Worm (Caenorhabditis elegans) whole organism, L1 larva: Measurements from ENCODE around the gene F44D12.6.
A peak's percentile ranks its signal among the peaks of the same experiment; 100 is the strongest.

ENCODE experiments used
- C34B4.2 ChIP-seq: sonication (generic microtip); optimal IDR thresholded peaks from 2 replicates; lab custom pipeline; 2017; ENCODE audit warnings: mild to moderate bottlenecking, missing genetic modification characterization, missing compliant biosample characterization
- ama-1 ChIP-seq: fragments of 150-350 bp; optimal IDR thresholded peaks from 2 replicates; lab custom pipeline; 2014
- blmp-1 ChIP-seq: fragments of 150-350 bp; optimal IDR thresholded peaks from 2 replicates; lab custom pipeline; 2014; ENCODE audit warnings: missing biosample characterization, missing genetic modification characterization
- ceh-63 ChIP-seq: fragments of 200-800 bp; sonication (Bioruptor generic); optimal IDR thresholded peaks from 2 replicates; lab custom pipeline; 2018; ENCODE audit warnings: mild to moderate bottlenecking, missing genetic modification characterization, missing compliant biosample characterization
- ceh-82 ChIP-seq, 3 experiments: fragments of 150-350 bp in 1 of 3; sonication (generic microtip) in 2 of 3; optimal IDR thresholded peaks; 2 replicates each; lab custom pipeline; 2014 to 2017; ENCODE audit warnings: missing biosample characterization in 3 of 3, missing genetic modification characterization in 3 of 3
- ces-1 ChIP-seq: fragments of 150-350 bp; optimal IDR thresholded peaks from 2 replicates; lab custom pipeline; 2014; ENCODE audit warnings: missing biosample characterization, missing genetic modification reagents, missing genetic modification characterization
- efl-1 ChIP-seq, 4 experiments: fragments of 150-350 bp; optimal IDR thresholded peaks in 3 of 4; peaks in 1 of 4; 1 replicate in 1 of 4; 2 replicates in 3 of 4; lab custom pipeline; 2014; ENCODE audit warnings: missing biosample characterization in 2 of 4, missing genetic modification characterization in 2 of 4, missing genetic modification reagents in 2 of 4
- egl-27 ChIP-seq, 2 experiments: fragments of 150-350 bp in 1 of 2; sonication (generic microtip); optimal IDR thresholded peaks; 3 replicates each; lab custom pipeline; 2017 to 2018; ENCODE audit warnings: missing biosample characterization in 2 of 2, missing genetic modification characterization in 2 of 2, missing genetic modification reagents in 2 of 2
- elt-2 ChIP-seq: sonication (generic microtip); optimal IDR thresholded peaks from 2 replicates; lab custom pipeline; 2016; ENCODE audit warnings: missing genetic modification characterization, mild to moderate bottlenecking, inconsistent platforms, missing compliant biosample characterization, missing genetic modification reagents
- elt-3 ChIP-seq, 6 experiments: fragments of 150-350 bp in 1 of 6; sonication (generic microtip); optimal IDR thresholded peaks; 2 replicates each; lab custom pipeline; 2017 to 2018; ENCODE audit warnings: missing biosample characterization in 6 of 6, missing genetic modification characterization in 6 of 6, inconsistent platforms in 1 of 6
- fkh-10 ChIP-seq: sonication (generic microtip); optimal IDR thresholded peaks from 2 replicates; lab custom pipeline; 2017; ENCODE audit warnings: missing biosample characterization, missing genetic modification reagents, missing genetic modification characterization
- fkh-4 ChIP-seq: sonication (generic microtip); optimal IDR thresholded peaks from 2 replicates; lab custom pipeline; 2016; ENCODE audit warnings: missing compliant biosample characterization, missing genetic modification characterization, borderline replicate concordance
- fkh-8 ChIP-seq: sonication (generic microtip); optimal IDR thresholded peaks from 2 replicates; lab custom pipeline; 2016; ENCODE audit warnings: mild to moderate bottlenecking, missing genetic modification characterization, missing compliant biosample characterization
- grh-1 ChIP-seq: fragments of 200-800 bp; sonication (Bioruptor generic); IDR thresholded peaks from 2 replicates; pipeline ENCODE4 v1.3.6; 2022; ENCODE audit warnings: missing genetic modification reagents, missing genetic modification characterization, missing compliant biosample characterization
- hpl-2 ChIP-seq: fragments of 150-350 bp; optimal IDR thresholded peaks from 2 replicates; lab custom pipeline; 2014; ENCODE audit warnings: missing biosample characterization, missing genetic modification reagents, missing genetic modification characterization
- lin-14 ChIP-seq: fragments of 200-800 bp; sonication (Bioruptor generic); optimal IDR thresholded peaks from 2 replicates; lab custom pipeline; 2018; ENCODE audit warnings: mild to moderate bottlenecking, missing genetic modification characterization, moderate library complexity, missing compliant biosample characterization
- lsy-2 ChIP-seq, 2 experiments: fragments of 150-350 bp; optimal IDR thresholded peaks; 2 replicates each; lab custom pipeline; 2014; ENCODE audit warnings: missing biosample characterization in 2 of 2, missing genetic modification characterization in 2 of 2
- mab-9 ChIP-seq: fragments of 200-800 bp; sonication (Bioruptor generic); IDR thresholded peaks from 2 replicates; pipeline ENCODE4 v1.3.6; 2022; ENCODE audit warnings: missing genetic modification reagents, missing genetic modification characterization, missing compliant biosample characterization
- mef-2 ChIP-seq: fragments of 150-350 bp; optimal IDR thresholded peaks from 2 replicates; lab custom pipeline; 2014; ENCODE audit warnings: missing biosample characterization, missing genetic modification characterization
- mep-1 ChIP-seq: fragments of 150-350 bp; optimal IDR thresholded peaks from 2 replicates; lab custom pipeline; 2014; ENCODE audit warnings: missing biosample characterization, missing genetic modification characterization
- nhr-19 ChIP-seq: fragments of 200-800 bp; sonication (Bioruptor generic); conservative IDR thresholded peaks from 2 replicates; pipeline ENCODE4 v1.3.6; 2022; ENCODE audit warnings: missing genetic modification characterization, missing compliant biosample characterization
- nhr-20 ChIP-seq: sonication (generic microtip); optimal IDR thresholded peaks from 2 replicates; lab custom pipeline; 2016; ENCODE audit warnings: mild to moderate bottlenecking, missing genetic modification characterization, missing compliant biosample characterization
- nhr-237 ChIP-seq: fragments of 150-350 bp; optimal IDR thresholded peaks from 2 replicates; lab custom pipeline; 2014; ENCODE audit warnings: missing biosample characterization, missing genetic modification characterization
- nhr-71 ChIP-seq: sonication (generic microtip); optimal IDR thresholded peaks from 2 replicates; lab custom pipeline; 2016; ENCODE audit warnings: mild to moderate bottlenecking, missing genetic modification characterization, moderate library complexity, missing compliant biosample characterization
- nhr-76 ChIP-seq: sonication (generic microtip); optimal IDR thresholded peaks from 2 replicates; lab custom pipeline; 2017; ENCODE audit warnings: missing biosample characterization, missing genetic modification characterization
- nhr-77 ChIP-seq: fragments of 150-350 bp; optimal IDR thresholded peaks from 2 replicates; lab custom pipeline; 2014; ENCODE audit warnings: missing biosample characterization, missing genetic modification characterization
- nhr-85 ChIP-seq: sonication (generic microtip); peaks from one replicate; lab custom pipeline; 2016; ENCODE audit warnings: missing genetic modification characterization, inconsistent platforms, missing compliant biosample characterization
- pax-3 ChIP-seq: fragments of 200-800 bp; sonication (Bioruptor generic); optimal IDR thresholded peaks from 2 replicates; lab custom pipeline; 2018; ENCODE audit warnings: mild to moderate bottlenecking, missing genetic modification characterization, moderate library complexity, missing compliant biosample characterization
- skn-1 ChIP-seq: fragments of 150-350 bp; optimal IDR thresholded peaks from 2 replicates; lab custom pipeline; 2014; ENCODE audit warnings: missing biosample characterization, missing genetic modification characterization
- snpc-4 ChIP-seq: fragments of 150-350 bp; optimal IDR thresholded peaks from 2 replicates; lab custom pipeline; 2014; ENCODE audit warnings: missing biosample characterization, missing genetic modification characterization
- snu-23 ChIP-seq: sonication (generic microtip); optimal IDR thresholded peaks from 2 replicates; lab custom pipeline; 2016; ENCODE audit warnings: missing genetic modification characterization, missing compliant biosample characterization
- sptf-1 ChIP-seq: fragments of 150-350 bp; optimal IDR thresholded peaks from 2 replicates; lab custom pipeline; 2014; ENCODE audit warnings: missing biosample characterization, missing genetic modification characterization
- swsn-7 ChIP-seq: sonication (generic microtip); optimal IDR thresholded peaks from 2 replicates; lab custom pipeline; 2016; ENCODE audit warnings: missing genetic modification characterization, missing compliant biosample characterization
- unc-130 ChIP-seq: fragments of 150-350 bp; optimal IDR thresholded peaks from 2 replicates; lab custom pipeline; 2017; ENCODE audit warnings: missing biosample characterization, missing genetic modification characterization, inconsistent platforms
- unc-30 ChIP-seq: sonication (generic microtip); optimal IDR thresholded peaks from 2 replicates; lab custom pipeline; 2017; ENCODE audit warnings: missing biosample characterization, missing genetic modification characterization
- unc-62 ChIP-seq: fragments of 150-350 bp; optimal IDR thresholded peaks from 2 replicates; lab custom pipeline; 2014; ENCODE audit warnings: missing biosample characterization, missing genetic modification reagents, missing genetic modification characterization
- unc-98 ChIP-seq: fragments of 200-800 bp; sonication (Bioruptor generic); IDR thresholded peaks from 2 replicates; pipeline ENCODE4 v1.3.6; 2022; ENCODE audit warnings: missing genetic modification characterization, missing compliant biosample characterization
- xbp-1 ChIP-seq: sonication (generic microtip); optimal IDR thresholded peaks from 2 replicates; lab custom pipeline; 2016; ENCODE audit warnings: missing genetic modification characterization, missing compliant biosample characterization
- ztf-11 ChIP-seq, 2 experiments: sonication (generic microtip); optimal IDR thresholded peaks; 2 replicates each; lab custom pipeline; 2016 to 2017; ENCODE audit warnings: missing genetic modification characterization in 2 of 2, missing biosample characterization in 1 of 2, missing compliant biosample characterization in 1 of 2

The F44D12.6 gene

ce11 chrIV:10009536-10009935 lies 23.6 kb upstream of the F44D12.6 start, which contains the start of gene magu-4:
Gene magu-4 (plus strand): TSS chrIV:10009753.
- TF ChIP-seq blmp-1 (peak; percentile 90), lin-14 (GFP tag; lab: Kevin White, UChicago) (peak; percentile 39), ama-1 (lab: Kevin White, UChicago) (no peak)

ce11 chrIV:10016977-10017376 lies 16.2 kb upstream of the F44D12.6 start, which contains the start of gene ent-7:
Gene ent-7 (plus strand): TSS chrIV:10017277.
- TF ChIP-seq unc-62 (GFP tag; lab: Kevin White, UChicago) (no peak), efl-1 (optimal IDR thresholded peaks at IDR 0.05; lab: Kevin White, UChicago) (no peak), efl-1 (GFP tag; optimal IDR thresholded peaks at IDR 0.05 in 1 of 2; lab: Kevin White, UChicago) (peak in 1 of 2 experiments; percentile 4)

DNA sequence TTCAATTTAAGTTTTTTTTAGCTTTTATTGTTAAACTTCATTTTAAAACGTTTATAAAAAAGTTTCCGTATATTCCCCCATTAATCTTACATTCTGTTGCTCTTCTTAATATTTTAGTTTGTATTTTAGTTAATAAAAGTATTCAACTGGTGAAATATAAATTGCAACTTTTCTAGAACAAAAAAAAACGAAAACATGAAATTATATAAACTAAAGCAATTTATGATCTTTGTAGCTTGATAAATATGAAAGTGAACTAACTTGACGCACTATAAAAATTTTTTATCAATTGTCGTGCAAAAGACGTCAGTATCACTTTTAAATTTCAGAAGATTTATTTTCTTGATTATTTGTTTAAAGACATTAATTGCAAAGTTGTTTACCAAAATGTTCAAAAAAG lies 15.5 kb upstream of the F44D12.6 start, which contains the start of gene F44D12.2:
Gene F44D12.2 (minus strand): TSS at position 101 of the 400 bp plus-strand sequence.
- TF ChIP-seq ztf-11 (tag; optimal IDR thresholded peaks at IDR 0.05; lab: Kevin White, UChicago) (no peak), mab-9 (GFP tag; lab: Robert Waterston, UW) (no peak), snu-23 (GFP tag; lab: Kevin White, UChicago) (no peak), grh-1 (GFP tag; lab: Robert Waterston, UW) (no peak), swsn-7 (tag; lab: Kevin White, UChicago) (no peak), pax-3 (tag; lab: Kevin White, UChicago) (no peak), mep-1 (tag; lab: Kevin White, UChicago) (no peak), nhr-76 (tag; lab: Kevin White, UChicago) (no peak), snpc-4 (tag; lab: Kevin White, UChicago) (no peak), unc-30 (tag; lab: Kevin White, UChicago) (no peak), egl-27 (tag; optimal IDR thresholded peaks at IDR 0.05; lab: Kevin White, UChicago) (no peak), nhr-237 (tag; lab: Kevin White, UChicago) (no peak), nhr-19 (GFP tag; lab: Robert Waterston, UW) (no peak), nhr-77 (tag; lab: Kevin White, UChicago) (no peak), fkh-8 (tag; lab: Kevin White, UChicago) (no peak), ces-1 (no peak), hpl-2 (GFP tag; lab: Kevin White, UChicago) (no peak), xbp-1 (tag; lab: Kevin White, UChicago) (no peak), nhr-71 (no peak), elt-3 (tag; optimal IDR thresholded peaks at IDR 0.05; lab: Kevin White, UChicago) (no peak)

DNA sequence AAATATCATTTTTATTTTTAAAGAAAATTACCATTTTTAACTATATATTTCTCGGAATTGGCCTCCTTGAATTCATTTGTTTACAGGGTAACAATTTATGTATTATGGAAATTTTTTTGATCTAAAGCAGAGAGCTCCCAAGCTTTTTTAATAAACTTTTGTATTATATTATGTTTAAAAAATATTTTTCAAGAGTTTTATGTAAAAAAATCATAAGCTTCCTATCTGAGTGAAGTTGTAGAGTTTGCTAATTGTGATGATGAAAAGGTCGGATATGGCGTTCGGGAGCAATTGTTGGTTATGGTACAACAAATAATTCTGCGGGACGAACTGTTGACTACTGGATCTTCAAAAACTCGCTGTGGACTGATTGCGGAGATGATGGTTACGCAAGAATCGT lies 11.9 kb upstream of the F44D12.6 start, which contains the start of gene F44D12.19:
Gene F44D12.19 (plus strand): TSS at position 301 of the 400 bp plus-strand sequence.
- TF ChIP-seq fkh-8 (tag; lab: Kevin White, UChicago) (no peak), lsy-2 (tag; optimal IDR thresholded peaks at IDR 0.05; lab: Kevin White, UChicago) (no peak), lin-14 (GFP tag; lab: Kevin White, UChicago) (no peak), ceh-82 (tag; optimal IDR thresholded peaks at IDR 0.05; lab: Kevin White, UChicago) (no peak), nhr-20 (no peak), fkh-10 (GFP tag; lab: Kevin White, UChicago) (no peak), nhr-77 (tag; lab: Kevin White, UChicago) (no peak), mab-9 (GFP tag; lab: Robert Waterston, UW) (no peak), mep-1 (tag; lab: Kevin White, UChicago) (no peak), ceh-63 (GFP tag; lab: Kevin White, UChicago) (no peak), ces-1 (no peak), C34B4.2 (no peak), unc-98 (GFP tag; lab: Robert Waterston, UW) (no peak), mef-2 (no peak), elt-3 (tag; optimal IDR thresholded peaks at IDR 0.05; lab: Kevin White, UChicago) (no peak)

DNA sequence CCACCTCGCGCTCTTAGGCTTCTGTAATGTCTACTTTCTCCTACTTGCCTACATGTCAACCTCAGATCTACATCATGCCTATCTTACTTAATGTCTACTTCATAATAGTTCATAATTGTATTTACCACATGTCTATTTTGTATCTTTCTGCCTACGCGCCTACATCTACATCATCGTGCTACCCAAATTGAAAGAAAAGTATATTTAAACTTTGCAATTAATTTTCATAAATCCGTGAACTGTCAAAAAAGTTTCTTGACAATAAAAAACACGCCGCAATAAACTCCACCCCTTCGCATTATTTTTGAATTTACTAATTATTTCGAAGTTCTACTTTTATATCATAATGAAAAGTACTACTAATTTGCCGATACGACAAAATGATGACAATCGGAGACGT lies 10.2 kb upstream of the F44D12.6 start, which contains the start of gene F44D12.8:
Gene F44D12.8 (plus strand): TSS at position 301 of the 400 bp plus-strand sequence.
- TF ChIP-seq nhr-237 (tag; lab: Kevin White, UChicago) (no peak), skn-1 (no peak), fkh-4 (tag; lab: Kevin White, UChicago) (no peak), elt-2 (no peak), sptf-1 (no peak), unc-98 (GFP tag; lab: Robert Waterston, UW) (no peak), nhr-85 (no peak), lin-14 (GFP tag; lab: Kevin White, UChicago) (no peak), nhr-71 (no peak), unc-130 (tag; lab: Kevin White, UChicago) (no peak), nhr-20 (no peak)
